Worm (Caenorhabditis elegans) whole organism, L1 larva: ENCODE results near the gene C33C12.7.

Experiments
- C16A3.4 ChIP-seq: fragments of 150-350 bp; optimal IDR thresholded peaks from 2 replicates; lab custom pipeline; 2014; ENCODE audit warnings: missing biosample characterization, missing genetic modification characterization
- aly-2 ChIP-seq: fragments of 150-350 bp; optimal IDR thresholded peaks from 2 replicates; lab custom pipeline; 2014; ENCODE audit warnings: missing biosample characterization, missing genetic modification characterization
- ama-1 ChIP-seq: fragments of 150-350 bp; optimal IDR thresholded peaks from 2 replicates; lab custom pipeline; 2014
- dpl-1 ChIP-seq, 3 experiments: fragments of 150-350 bp in 2 of 3; sonication (generic microtip) in 1 of 3; optimal IDR thresholded peaks; 2 replicates each; lab custom pipeline; 2014 to 2017; ENCODE audit warnings: missing biosample characterization in 3 of 3, missing genetic modification characterization in 3 of 3, missing genetic modification reagents in 3 of 3
- ets-5 ChIP-seq: fragments of 200-800 bp; sonication (Bioruptor generic); IDR thresholded peaks from 2 replicates; pipeline ENCODE4 v1.3.6; 2022; ENCODE audit warnings: missing genetic modification characterization, missing compliant biosample characterization
- fos-1 ChIP-seq: fragments of 150-350 bp; optimal IDR thresholded peaks from 2 replicates; lab custom pipeline; 2014; ENCODE audit warnings: missing biosample characterization, missing genetic modification characterization
- lsy-2 ChIP-seq, 2 experiments: fragments of 150-350 bp; optimal IDR thresholded peaks; 2 replicates each; lab custom pipeline; 2014; ENCODE audit warnings: missing biosample characterization in 2 of 2, missing genetic modification characterization in 2 of 2
- nhr-11 ChIP-seq: fragments of 150-350 bp; optimal IDR thresholded peaks from 2 replicates; lab custom pipeline; 2014; ENCODE audit warnings: missing biosample characterization, missing genetic modification characterization
- nhr-19 ChIP-seq: fragments of 200-800 bp; sonication (Bioruptor generic); conservative IDR thresholded peaks from 2 replicates; pipeline ENCODE4 v1.3.6; 2022; ENCODE audit warnings: missing genetic modification characterization, missing compliant biosample characterization
- unc-62 ChIP-seq: fragments of 150-350 bp; optimal IDR thresholded peaks from 2 replicates; lab custom pipeline; 2014; ENCODE audit warnings: missing biosample characterization, missing genetic modification reagents, missing genetic modification characterization
- ztf-11 ChIP-seq, 2 experiments: sonication (generic microtip); optimal IDR thresholded peaks; 2 replicates each; lab custom pipeline; 2016 to 2017; ENCODE audit warnings: missing genetic modification characterization in 2 of 2, missing biosample characterization in 1 of 2, missing compliant biosample characterization in 1 of 2

- TF ChIP-seq nhr-19 (no peak), aly-2 (tag; lab: Kevin White, UChicago) (no peak), ama-1 (lab: Kevin White, UChicago) (no peak), nhr-11 (no peak), ets-5 (no peak), dpl-1 (GFP tag; optimal IDR thresholded peaks at IDR 0.05; lab: Kevin White, UChicago) (no peak), unc-62 (GFP tag; lab: Kevin White, UChicago) (no peak), fos-1 (no peak), ztf-11 (tag; optimal IDR thresholded peaks at IDR 0.05; lab: Kevin White, UChicago) (no peak), lsy-2 (tag; optimal IDR thresholded peaks at IDR 0.05; lab: Kevin White, UChicago) (no peak), C16A3.4 (tag; lab: Kevin White, UChicago) (no peak)
Measured at ce11 chrII:2152455-2152854, 22.8 kb downstream of the C33C12.7 start.
